Worm (Caenorhabditis elegans) whole organism, midembryonic: ENCODE results near the gene F22B5.5.

Experiments
- T22C8.4 ChIP-seq: fragments of 200-800 bp; sonication (Bioruptor generic); IDR thresholded peaks from 2 replicates; pipeline ENCODE4 v1.3.6; 2022; ENCODE audit warnings: missing genetic modification characterization, missing compliant biosample characterization
- cog-1 ChIP-seq: sonication (generic microtip); optimal IDR thresholded peaks from 2 replicates; lab custom pipeline; 2016; ENCODE audit warnings: missing genetic modification characterization, missing compliant biosample characterization
- flt-1 ChIP-seq: fragments of 200-800 bp; sonication (Bioruptor generic); IDR thresholded peaks from 2 replicates; pipeline ENCODE4 v1.3.6; 2022; ENCODE audit warnings: missing genetic modification characterization, missing compliant biosample characterization
- klf-2 ChIP-seq: fragments of 200-800 bp; sonication (Bioruptor generic); conservative IDR thresholded peaks from 2 replicates; pipeline ENCODE4 v1.3.6; 2022; ENCODE audit warnings: missing genetic modification reagents, missing genetic modification characterization, missing compliant biosample characterization
- med-1 ChIP-seq: sonication (generic microtip); optimal IDR thresholded peaks from 2 replicates; lab custom pipeline; 2017; ENCODE audit warnings: missing genetic modification characterization, mild to moderate bottlenecking, missing compliant biosample characterization, antibody characterized with exemption, missing genetic modification reagents; ENCODE audit not compliant: insufficient read depth
- ref-1 ChIP-seq: fragments of 200-800 bp; sonication (Bioruptor generic); conservative IDR thresholded peaks from 2 replicates; pipeline ENCODE4 v1.3.6; 2022; ENCODE audit warnings: missing genetic modification reagents, missing genetic modification characterization, missing compliant biosample characterization
- tab-1 ChIP-seq: fragments of 200-800 bp; sonication (Bioruptor generic); IDR thresholded peaks from 2 replicates; pipeline ENCODE4 v1.3.6; 2022; ENCODE audit warnings: missing genetic modification characterization, missing compliant biosample characterization
- ztf-23 ChIP-seq: fragments of 200-800 bp; sonication (Bioruptor generic); IDR thresholded peaks from 2 replicates; pipeline ENCODE4 v1.3.6; 2022; ENCODE audit warnings: missing genetic modification reagents, missing genetic modification characterization, missing compliant biosample characterization
- ztf-29 ChIP-seq: fragments of 200-800 bp; sonication (Bioruptor generic); IDR thresholded peaks from 2 replicates; pipeline ENCODE4 v1.3.6; 2022; ENCODE audit warnings: missing genetic modification reagents, missing genetic modification characterization, missing compliant biosample characterization

F22B5.5 gene

ce11 chrII:8481731-8482253, 27.4 kb upstream of the F22B5.5 start, which contains the start of gene M05D6.5:
TSS of gene M05D6.5 (minus strand) at chrII:8482203.
- TF ChIP-seq med-1 (no peak), ref-1 (GFP tag; lab: Robert Waterston, UW) (no peak), T22C8.4 (GFP tag; lab: Robert Waterston, UW) (no peak), klf-2 (GFP tag; lab: Robert Waterston, UW) (no peak), flt-1 (GFP tag; lab: Robert Waterston, UW) (no peak), cog-1 (no peak), ztf-29 (GFP tag; lab: Robert Waterston, UW) (no peak), ztf-23 (no peak), tab-1 (GFP tag; lab: Robert Waterston, UW) (no peak)

ce11 chrII:8481033-8481708, 26.8 kb upstream of the F22B5.5 start:
- no peak for TF ChIP-seq tab-1 (GFP tag; lab: Robert Waterston, UW)
- TF ChIP-seq cog-1, result no peak
- no peak for TF ChIP-seq ztf-29 (GFP tag; lab: Robert Waterston, UW)
- TF ChIP-seq ztf-23, result no peak
- no peak for TF ChIP-seq klf-2 (GFP tag; lab: Robert Waterston, UW)
- no peak for TF ChIP-seq T22C8.4 (GFP tag; lab: Robert Waterston, UW)
- TF ChIP-seq flt-1 (GFP tag; lab: Robert Waterston, UW), result no peak
- TF ChIP-seq med-1, result no peak
- no peak for TF ChIP-seq ref-1 (GFP tag; lab: Robert Waterston, UW)

- TF ChIP-seq med-1, result no peak
- TF ChIP-seq cog-1, result no peak
- TF ChIP-seq ztf-29 (GFP tag; lab: Robert Waterston, UW), result no peak
Observed at ce11 chrII:8480166-8480565, 25.8 kb upstream of the F22B5.5 start, which contains the start of gene lact-4. TSS of gene lact-4 (minus strand) at chrII:8480478.

ce11 chrII:8479337-8479736, 24.9 kb upstream of the F22B5.5 start:
- no peak for TF ChIP-seq ztf-29 (GFP tag; lab: Robert Waterston, UW)
- TF ChIP-seq ref-1 (GFP tag; lab: Robert Waterston, UW), result no peak
- TF ChIP-seq T22C8.4 (GFP tag; lab: Robert Waterston, UW), result no peak
- no peak for TF ChIP-seq cog-1
- no peak for TF ChIP-seq tab-1 (GFP tag; lab: Robert Waterston, UW)
- TF ChIP-seq klf-2 (GFP tag; lab: Robert Waterston, UW), result no peak
- TF ChIP-seq med-1, result no peak
- no peak for TF ChIP-seq ztf-23
- TF ChIP-seq flt-1 (GFP tag; lab: Robert Waterston, UW), result no peak

- no peak for TF ChIP-seq tab-1 (GFP tag; lab: Robert Waterston, UW)
Observed at ce11 chrII:8475306-8475822, 21.0 kb upstream of the F22B5.5 start, which contains the start of the genes M05D6.1 and M05D6.3. TSS of gene M05D6.1 (minus strand) at chrII:8475406. TSS of gene M05D6.3 (plus strand) at chrII:8475772.

- no peak for TF ChIP-seq T22C8.4 (GFP tag; lab: Robert Waterston, UW)
- TF ChIP-seq flt-1 (GFP tag; lab: Robert Waterston, UW), result no peak
- TF ChIP-seq med-1, result no peak
- no peak for TF ChIP-seq klf-2 (GFP tag; lab: Robert Waterston, UW)
- TF ChIP-seq cog-1, result no peak
- no peak for TF ChIP-seq tab-1 (GFP tag; lab: Robert Waterston, UW)
- no peak for TF ChIP-seq ztf-23
- TF ChIP-seq ref-1 (GFP tag; lab: Robert Waterston, UW), result no peak
- no peak for TF ChIP-seq ztf-29 (GFP tag; lab: Robert Waterston, UW)
Observed at ce11 chrII:8472916-8473315, 18.5 kb upstream of the F22B5.5 start.

- TF ChIP-seq cog-1 (no peak), klf-2 (GFP tag; lab: Robert Waterston, UW) (no peak), flt-1 (GFP tag; lab: Robert Waterston, UW) (no peak), ztf-23 (no peak), med-1 (no peak), tab-1 (GFP tag; lab: Robert Waterston, UW) (no peak), T22C8.4 (GFP tag; lab: Robert Waterston, UW) (no peak), ztf-29 (GFP tag; lab: Robert Waterston, UW) (no peak), ref-1 (GFP tag; lab: Robert Waterston, UW) (no peak)
Observed at ce11 chrII:8471139-8471538, 16.7 kb upstream of the F22B5.5 start, which contains the start of gene M05D6.8. TSS of gene M05D6.8 (minus strand) at chrII:8471239.

- no peak for TF ChIP-seq ztf-23
Observed at ce11 chrII:8467809-8468208, 13.4 kb upstream of the F22B5.5 start, which contains the start of gene M05D6.2. TSS of gene M05D6.2 (plus strand) at chrII:8468109.

ce11 chrII:8466874-8467273, 12.5 kb upstream of the F22B5.5 start, which contains the start of gene F22B5.10:
TSS of gene F22B5.10 (plus strand) at chrII:8467174.
- TF ChIP-seq ztf-29 (GFP tag; lab: Robert Waterston, UW), result no peak
- TF ChIP-seq flt-1 (GFP tag; lab: Robert Waterston, UW), result no peak
- TF ChIP-seq med-1, result no peak
- TF ChIP-seq ref-1 (GFP tag; lab: Robert Waterston, UW), result no peak
- no peak for TF ChIP-seq ztf-23
- TF ChIP-seq klf-2 (GFP tag; lab: Robert Waterston, UW), result no peak
- no peak for TF ChIP-seq T22C8.4 (GFP tag; lab: Robert Waterston, UW)
- no peak for TF ChIP-seq cog-1
- TF ChIP-seq tab-1 (GFP tag; lab: Robert Waterston, UW), result no peak

ce11 chrII:8464448-8464898, 10.1 kb upstream of the F22B5.5 start, which contains the start of gene fars-3:
TSS of gene fars-3 (plus strand) at chrII:8464848.
- no peak for TF ChIP-seq med-1
- TF ChIP-seq flt-1 (GFP tag; lab: Robert Waterston, UW), result 0 out of 2 replicates have a peak, but pooled peaks have one; percentile 49
